Fruit fly (Drosophila melanogaster) whole organism, pupa: Measurements from ENCODE around the gene intr.

Experiments
- CG12605 ChIP-seq: fragments of 200-800 bp; sonication (Bioruptor generic); IDR thresholded peaks from 2 replicates; pipeline ENCODE4 v1.3.6; 2022; ENCODE audit warnings: missing biosample characterization, missing genetic modification characterization
- CG13204 ChIP-seq: fragments of 200-800 bp; sonication (Bioruptor generic); optimal IDR thresholded peaks from 2 replicates; lab custom pipeline; 2018; ENCODE audit warnings: missing biosample characterization, mild to moderate bottlenecking, missing genetic modification characterization, moderate library complexity
- CG14655 ChIP-seq: fragments of 200-800 bp; sonication (Bioruptor generic); optimal IDR thresholded peaks from 3 replicates; lab custom pipeline; 2017; ENCODE audit warnings: mild to moderate bottlenecking, missing biosample characterization, missing genetic modification reagents, missing genetic modification characterization
- CG15710 ChIP-seq: fragments of 200-800 bp; sonication (Bioruptor generic); optimal IDR thresholded peaks from 2 replicates; lab custom pipeline; 2018; ENCODE audit warnings: missing biosample characterization, mild to moderate bottlenecking, missing genetic modification characterization, moderate library complexity
- CG34367 ChIP-seq: fragments of 200-800 bp; sonication (Bioruptor generic); optimal IDR thresholded peaks from 2 replicates; lab custom pipeline; 2018; ENCODE audit warnings: missing biosample characterization, mild to moderate bottlenecking, missing genetic modification characterization
- CG8159 ChIP-seq: fragments of 200-800 bp; sonication (Bioruptor generic); optimal IDR thresholded peaks from 3 replicates; lab custom pipeline; 2018; ENCODE audit warnings: missing biosample characterization, mild to moderate bottlenecking, missing genetic modification characterization, moderate library complexity
- CG8301 ChIP-seq: fragments of 200-800 bp; sonication (Bioruptor generic); optimal IDR thresholded peaks from 2 replicates; lab custom pipeline; 2018; ENCODE audit warnings: missing biosample characterization, mild to moderate bottlenecking, missing genetic modification characterization
- D1 ChIP-seq: fragments of 200-800 bp; sonication (Bioruptor generic); optimal IDR thresholded peaks from 2 replicates; lab custom pipeline; 2018; ENCODE audit warnings: missing biosample characterization, mild to moderate bottlenecking, missing genetic modification characterization, moderate library complexity
- EcR ChIP-seq: fragments of 200-800 bp; sonication (Bioruptor generic); optimal IDR thresholded peaks from 3 replicates; lab custom pipeline; 2019; ENCODE audit warnings: missing biosample characterization, missing genetic modification characterization, mild to moderate bottlenecking, moderate library complexity, missing genetic modification reagents
- Ets98B ChIP-seq: fragments of 200-800 bp; sonication (Bioruptor generic); IDR thresholded peaks from 2 replicates; pipeline ENCODE4 v1.3.6; 2022; ENCODE audit warnings: missing biosample characterization, missing genetic modification characterization
- Pif1A ChIP-seq: fragments of 200-800 bp; sonication (Bioruptor generic); optimal IDR thresholded peaks from 3 replicates; lab custom pipeline; 2016; ENCODE audit warnings: missing biosample characterization, missing genetic modification characterization
- Pif1B ChIP-seq: fragments of 200-800 bp; sonication (Bioruptor generic); optimal IDR thresholded peaks from 3 replicates; lab custom pipeline; 2016; ENCODE audit warnings: missing biosample characterization, missing genetic modification characterization
- fd96Ca ChIP-seq: fragments of 200-800 bp; sonication (Bioruptor generic); IDR thresholded peaks from 3 replicates; pipeline ENCODE4 v1.3.6; 2022; ENCODE audit warnings: missing biosample characterization, missing genetic modification characterization
- gl ChIP-seq: fragments of 200-800 bp; sonication (Bioruptor generic); optimal IDR thresholded peaks from 2 replicates; lab custom pipeline; 2018; ENCODE audit warnings: missing biosample characterization, mild to moderate bottlenecking, missing genetic modification characterization

DNA sequence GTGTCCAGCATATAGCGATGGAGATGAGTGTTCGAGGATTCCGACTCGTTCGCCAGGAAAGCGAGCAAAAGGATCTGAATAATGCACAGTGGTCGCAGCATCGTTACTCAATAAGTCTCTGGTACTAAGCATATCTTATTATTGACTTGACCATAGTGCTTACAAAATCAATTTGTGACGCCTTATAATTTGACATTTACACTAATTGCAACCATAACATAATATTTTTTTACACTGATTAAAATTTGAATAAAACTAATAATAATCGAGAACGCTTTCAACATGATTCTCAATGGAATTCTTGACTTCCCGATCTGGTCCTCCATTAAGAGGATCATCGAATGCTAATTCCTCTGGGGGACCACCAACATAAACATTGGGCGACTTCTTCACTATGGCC is 33.4 kb upstream of the intr start, which contains the start of gene CG9997:
- TF ChIP-seq D1 (tag; lab: Kevin White, UChicago) (no peak), EcR (GFP tag; lab: Kevin White, UChicago) (no peak), CG8301 (tag; lab: Kevin White, UChicago) (no peak), Pif1B (GFP tag; lab: Kevin White, UChicago) (no peak), CG8159 (tag; lab: Kevin White, UChicago) (no peak), CG12605 (no peak), CG14655 (GFP tag; lab: Kevin White, UChicago) (no peak), Pif1A (GFP tag; lab: Kevin White, UChicago) (no peak), CG34367 (tag; lab: Kevin White, UChicago) (no peak), CG13204 (GFP tag; lab: Kevin White, UChicago) (no peak), fd96Ca (GFP tag; lab: Robert Waterston, UW) (no peak), gl (no peak), Ets98B (GFP tag; lab: Robert Waterston, UW) (no peak), CG15710 (tag; lab: Kevin White, UChicago) (no peak)
